Worm (Caenorhabditis elegans) whole organism, L2 larva: ENCODE measurements around the gene str-135.
A peak's percentile ranks its signal among the peaks of the same experiment; 100 is the strongest.

Experiments used
- F13H6.1 ChIP-seq: sonication (generic microtip); optimal IDR thresholded peaks from 2 replicates; lab custom pipeline; 2016; ENCODE audit warnings: missing genetic modification characterization, missing compliant biosample characterization
- R02D3.7 ChIP-seq: fragments of 150-350 bp; optimal IDR thresholded peaks from 2 replicates; lab custom pipeline; 2014; ENCODE audit warnings: missing biosample characterization, missing genetic modification characterization
- Y55F3AM.14 ChIP-seq: fragments of 200-800 bp; sonication (Bioruptor generic); optimal IDR thresholded peaks from 2 replicates; lab custom pipeline; 2018; ENCODE audit warnings: mild to moderate bottlenecking, missing genetic modification characterization, missing compliant biosample characterization
- alr-1 ChIP-seq: fragments of 150-350 bp; optimal IDR thresholded peaks from 2 replicates; lab custom pipeline; 2014; ENCODE audit warnings: missing biosample characterization, missing genetic modification characterization
- blmp-1 ChIP-seq: sonication (generic microtip); optimal IDR thresholded peaks from 2 replicates; lab custom pipeline; 2017; ENCODE audit warnings: missing genetic modification characterization, mild to moderate bottlenecking, missing compliant biosample characterization, antibody characterized with exemption, moderate library complexity; ENCODE audit not compliant: insufficient read depth
- ceh-16 ChIP-seq: fragments of 150-350 bp; optimal IDR thresholded peaks from 2 replicates; lab custom pipeline; 2014; ENCODE audit warnings: missing biosample characterization, missing genetic modification characterization
- crh-2 ChIP-seq: sonication (generic microtip); optimal IDR thresholded peaks from 2 replicates; lab custom pipeline; 2017; ENCODE audit warnings: missing biosample characterization, missing genetic modification characterization
- dmd-4 ChIP-seq: sonication (generic microtip); optimal IDR thresholded peaks from 2 replicates; lab custom pipeline; 2017; ENCODE audit warnings: missing biosample characterization, missing genetic modification characterization
- egl-27 ChIP-seq: sonication (generic microtip); optimal IDR thresholded peaks from 3 replicates; lab custom pipeline; 2017; ENCODE audit warnings: missing biosample characterization, missing genetic modification reagents, missing genetic modification characterization
- elt-1 ChIP-seq: fragments of 150-350 bp; optimal IDR thresholded peaks from 2 replicates; lab custom pipeline; 2014; ENCODE audit warnings: missing biosample characterization, missing genetic modification characterization
- elt-3 ChIP-seq: sonication (generic microtip); optimal IDR thresholded peaks from 2 replicates; lab custom pipeline; 2017; ENCODE audit warnings: missing biosample characterization, missing genetic modification characterization
- fos-1 ChIP-seq: fragments of 150-350 bp; optimal IDR thresholded peaks from 2 replicates; lab custom pipeline; 2014; ENCODE audit warnings: missing biosample characterization, missing genetic modification characterization
- gmeb-1 ChIP-seq: fragments of 150-350 bp; optimal IDR thresholded peaks from 2 replicates; lab custom pipeline; 2014; ENCODE audit warnings: missing biosample characterization, missing genetic modification characterization
- lin-11 ChIP-seq: fragments of 150-350 bp; sonication (generic microtip); optimal IDR thresholded peaks from 2 replicates; lab custom pipeline; 2014; ENCODE audit warnings: missing biosample characterization, missing genetic modification characterization, inconsistent platforms, mixed read lengths
- lin-13 ChIP-seq: fragments of 150-350 bp; optimal IDR thresholded peaks from 2 replicates; lab custom pipeline; 2014; ENCODE audit warnings: missing biosample characterization, missing genetic modification reagents, missing genetic modification characterization
- lin-39 ChIP-seq: fragments of 150-350 bp; optimal IDR thresholded peaks from 2 replicates; lab custom pipeline; 2014; ENCODE audit warnings: missing biosample characterization, missing genetic modification reagents, missing genetic modification characterization
- lsy-2 ChIP-seq, 2 experiments: fragments of 150-350 bp in 1 of 2; sonication (generic microtip) in 1 of 2; optimal IDR thresholded peaks; 2 replicates each; lab custom pipeline; 2014 to 2017; ENCODE audit warnings: missing biosample characterization in 2 of 2, missing genetic modification characterization in 2 of 2
- mab-5 ChIP-seq: fragments of 150-350 bp; optimal IDR thresholded peaks from 2 replicates; lab custom pipeline; 2014; ENCODE audit warnings: missing biosample characterization, missing genetic modification characterization
- mbf-1 ChIP-seq: sonication (generic microtip); optimal IDR thresholded peaks from 2 replicates; lab custom pipeline; 2017; ENCODE audit warnings: missing biosample characterization, missing genetic modification characterization
- nhr-10 ChIP-seq: sonication (generic microtip); optimal IDR thresholded peaks from 2 replicates; lab custom pipeline; 2017; ENCODE audit warnings: missing biosample characterization, missing genetic modification characterization
- nhr-11 ChIP-seq: fragments of 150-350 bp; optimal IDR thresholded peaks from 2 replicates; lab custom pipeline; 2014; ENCODE audit warnings: missing biosample characterization, missing genetic modification characterization
- nhr-12 ChIP-seq: fragments of 150-350 bp; optimal IDR thresholded peaks from 2 replicates; lab custom pipeline; 2014; ENCODE audit warnings: missing biosample characterization, missing genetic modification characterization
- nhr-21 ChIP-seq: fragments of 150-350 bp; optimal IDR thresholded peaks from 2 replicates; lab custom pipeline; 2014; ENCODE audit warnings: missing biosample characterization, missing genetic modification characterization
- nhr-23 ChIP-seq: fragments of 150-350 bp; optimal IDR thresholded peaks from 2 replicates; lab custom pipeline; 2014; ENCODE audit warnings: missing biosample characterization, missing genetic modification reagents, missing genetic modification characterization
- nhr-25 ChIP-seq: fragments of 150-350 bp; sonication (generic microtip); optimal IDR thresholded peaks from 3 replicates; lab custom pipeline; 2014; ENCODE audit warnings: missing biosample characterization, missing genetic modification characterization
- nhr-6 ChIP-seq: fragments of 150-350 bp; optimal IDR thresholded peaks from 2 replicates; lab custom pipeline; 2014; ENCODE audit warnings: missing biosample characterization, missing genetic modification characterization
- nhr-77 ChIP-seq: fragments of 150-350 bp; optimal IDR thresholded peaks from 2 replicates; lab custom pipeline; 2014; ENCODE audit warnings: missing biosample characterization, missing genetic modification characterization
- peb-1 ChIP-seq: fragments of 150-350 bp; optimal IDR thresholded peaks from 2 replicates; lab custom pipeline; 2014; ENCODE audit warnings: missing biosample characterization, missing genetic modification characterization
- skn-1 ChIP-seq: sonication (generic microtip); optimal IDR thresholded peaks from 2 replicates; lab custom pipeline; 2017; ENCODE audit warnings: missing biosample characterization, missing genetic modification characterization
- sma-3 ChIP-seq: sonication (generic microtip); optimal IDR thresholded peaks from 2 replicates; lab custom pipeline; 2016; ENCODE audit warnings: missing genetic modification reagents, missing genetic modification characterization, missing compliant biosample characterization
- sma-9 ChIP-seq, 2 experiments: fragments of 150-350 bp in 1 of 2; sonication (generic microtip) in 1 of 2; optimal IDR thresholded peaks; 2 replicates each; lab custom pipeline; 2014 to 2016; ENCODE audit warnings: missing genetic modification characterization in 2 of 2, mild to moderate bottlenecking in 1 of 2, missing biosample characterization in 1 of 2, missing compliant biosample characterization in 1 of 2, missing genetic modification reagents in 1 of 2, moderate library complexity in 1 of 2
- snpc-4 ChIP-seq: fragments of 150-350 bp; optimal IDR thresholded peaks from 2 replicates; lab custom pipeline; 2014; ENCODE audit warnings: missing biosample characterization, missing genetic modification characterization
- unc-39 ChIP-seq: fragments of 150-350 bp; optimal IDR thresholded peaks from 2 replicates; lab custom pipeline; 2014; ENCODE audit warnings: missing biosample characterization, missing genetic modification characterization
- unc-62 ChIP-seq: fragments of 150-350 bp; optimal IDR thresholded peaks from 2 replicates; lab custom pipeline; 2014; ENCODE audit warnings: missing biosample characterization, missing genetic modification reagents, missing genetic modification characterization
- zag-1 ChIP-seq: fragments of 150-350 bp; optimal IDR thresholded peaks from 2 replicates; lab custom pipeline; 2014; ENCODE audit warnings: missing biosample characterization, missing genetic modification characterization
- ztf-11 ChIP-seq: sonication (generic microtip); optimal IDR thresholded peaks from 2 replicates; lab custom pipeline; 2017; ENCODE audit warnings: missing biosample characterization, missing genetic modification characterization
- ztf-4 ChIP-seq: fragments of 150-350 bp; optimal IDR thresholded peaks from 2 replicates; lab custom pipeline; 2014; ENCODE audit warnings: missing biosample characterization, missing genetic modification characterization

Gene str-135

DNA sequence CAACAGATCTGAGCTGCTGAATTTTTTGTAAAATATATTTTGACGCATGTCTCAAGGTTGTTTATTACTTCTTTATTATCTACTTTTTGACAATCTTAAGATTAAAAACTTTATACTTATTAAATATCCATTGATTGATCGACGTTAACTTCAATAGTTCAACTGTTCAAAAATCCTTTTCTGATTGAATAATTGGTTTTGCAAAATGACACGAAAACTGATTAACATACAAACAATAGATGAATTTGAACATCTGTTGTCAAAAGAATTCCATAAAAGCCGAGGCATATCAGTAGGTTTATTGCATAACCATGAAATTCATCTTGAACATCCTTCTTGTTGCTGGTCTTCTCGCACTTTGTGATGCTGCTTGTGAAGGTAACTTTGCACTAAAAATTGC, 30.5 kb upstream of the str-135 start, which contains the start of gene W02D7.12:
W02D7.12 (plus strand) TSS at position 301 of the 400 bp plus-strand sequence.
- TF ChIP-seq F13H6.1, result no peak
- no peak for TF ChIP-seq nhr-25
- no peak for TF ChIP-seq ztf-4 (tag; lab: Kevin White, UChicago)
- TF ChIP-seq zag-1 (tag; lab: Kevin White, UChicago), result no peak
- no peak for TF ChIP-seq dmd-4
- no peak for TF ChIP-seq blmp-1
- no peak for TF ChIP-seq lsy-2 (tag; optimal IDR thresholded peaks at IDR 0.05; lab: Kevin White, UChicago)
- TF ChIP-seq lin-11, result no peak
- TF ChIP-seq nhr-77 (tag; lab: Kevin White, UChicago), result no peak
- TF ChIP-seq lin-13 (GFP tag; lab: Kevin White, UChicago), result no peak
- no peak for TF ChIP-seq nhr-11
- no peak for TF ChIP-seq gmeb-1 (tag; lab: Kevin White, UChicago)
- TF ChIP-seq nhr-6 (tag; lab: Kevin White, UChicago), result no peak
- no peak for TF ChIP-seq ztf-11

DNA sequence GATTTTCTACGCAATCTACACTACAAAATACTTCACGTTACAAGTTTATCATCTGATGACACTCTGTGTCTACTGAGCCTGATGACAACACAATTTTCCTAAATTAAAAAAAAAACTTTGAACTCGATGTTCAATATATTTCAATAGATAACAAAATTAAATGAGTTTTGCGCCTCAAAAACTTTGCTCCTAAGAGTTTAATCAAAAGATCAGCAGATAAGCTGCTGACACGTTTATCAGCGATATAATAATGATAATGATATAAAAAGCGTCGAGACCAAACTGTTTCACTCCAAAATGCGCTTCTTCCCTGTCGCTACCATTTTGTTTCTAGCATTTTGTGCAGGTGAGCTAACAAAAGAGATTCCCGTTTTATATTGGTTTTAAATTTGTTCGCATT, 27.0 kb upstream of the str-135 start, which contains the start of gene clec-218:
clec-218 (plus strand) TSS at position 262 of the 400 bp plus-strand sequence.
- TF ChIP-seq snpc-4 (no peak), fos-1 (tag; lab: Kevin White, UChicago) (peak; percentile 19), sma-9 (GFP tag; optimal IDR thresholded peaks at IDR 0.05; lab: Kevin White, UChicago) (peak; percentile 68), sma-9 (tag; optimal IDR thresholded peaks at IDR 0.05; lab: Kevin White, UChicago) (no peak)

DNA sequence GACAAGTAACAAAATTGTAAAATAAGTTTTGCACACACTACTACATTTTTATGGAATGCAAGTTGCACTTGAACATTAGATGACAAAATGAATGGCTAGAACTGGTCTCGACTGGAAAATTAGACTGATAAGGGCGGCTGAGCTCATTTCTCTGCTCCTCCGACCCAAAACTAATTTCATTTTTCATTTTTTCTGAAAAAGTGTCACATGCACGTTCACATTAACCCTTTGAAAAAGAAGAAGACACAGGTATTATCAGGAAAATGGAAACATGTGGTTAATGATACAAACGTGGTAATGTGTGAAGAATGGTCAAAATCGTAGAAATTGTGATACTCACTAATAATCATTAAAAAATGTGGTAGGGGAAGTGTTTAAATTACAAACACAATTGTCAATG, 26.3 kb upstream of the str-135 start:
- no peak for TF ChIP-seq nhr-6 (tag; lab: Kevin White, UChicago)
- peak; percentile 60 for TF ChIP-seq fos-1 (tag; lab: Kevin White, UChicago)
- no peak for TF ChIP-seq lin-39
- no peak for TF ChIP-seq nhr-12 (tag; lab: Kevin White, UChicago)
- peak; percentile 37 for TF ChIP-seq crh-2 (tag; lab: Kevin White, UChicago)
- TF ChIP-seq unc-62 (GFP tag; lab: Kevin White, UChicago), result no peak
- TF ChIP-seq lin-13 (GFP tag; lab: Kevin White, UChicago), result no peak
- no peak for TF ChIP-seq sma-3 (GFP tag; lab: Kevin White, UChicago)

DNA sequence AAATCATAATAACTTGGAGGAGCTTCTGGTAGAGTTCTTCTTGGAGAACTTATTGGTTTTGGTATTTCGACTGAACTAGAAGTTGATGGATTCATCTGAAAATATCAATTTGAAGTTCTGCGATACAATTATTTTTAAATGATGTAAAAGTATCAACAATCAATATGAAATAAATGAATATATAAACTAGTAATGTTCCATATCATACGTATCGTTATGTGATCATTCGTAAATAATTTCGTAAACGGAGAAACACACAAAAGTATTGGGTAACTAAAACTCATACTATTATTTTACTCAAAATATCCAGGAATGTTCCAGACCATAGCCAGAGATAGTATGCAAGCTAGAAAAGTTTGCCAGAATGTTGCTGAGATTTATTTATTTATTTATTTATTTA, 25.7 kb upstream of the str-135 start, which contains the start of gene W02D7.8:
W02D7.8 (minus strand) TSS at position 101 of the 400 bp plus-strand sequence.
- TF ChIP-seq R02D3.7 (tag; lab: Kevin White, UChicago) (no peak), lin-39 (no peak), ztf-11 (no peak), unc-39 (tag; lab: Kevin White, UChicago) (no peak), nhr-25 (no peak), nhr-10 (tag; lab: Kevin White, UChicago) (no peak), peb-1 (tag; lab: Kevin White, UChicago) (no peak), lin-13 (GFP tag; lab: Kevin White, UChicago) (no peak), elt-1 (no peak), nhr-23 (no peak), skn-1 (tag; lab: Kevin White, UChicago) (no peak), crh-2 (tag; lab: Kevin White, UChicago) (no peak), ceh-16 (tag; lab: Kevin White, UChicago) (no peak), mbf-1 (no peak), gmeb-1 (tag; lab: Kevin White, UChicago) (no peak), mab-5 (tag; lab: Kevin White, UChicago) (no peak), sma-3 (GFP tag; lab: Kevin White, UChicago) (no peak), snpc-4 (no peak), alr-1 (tag; lab: Kevin White, UChicago) (no peak), nhr-21 (no peak)

DNA sequence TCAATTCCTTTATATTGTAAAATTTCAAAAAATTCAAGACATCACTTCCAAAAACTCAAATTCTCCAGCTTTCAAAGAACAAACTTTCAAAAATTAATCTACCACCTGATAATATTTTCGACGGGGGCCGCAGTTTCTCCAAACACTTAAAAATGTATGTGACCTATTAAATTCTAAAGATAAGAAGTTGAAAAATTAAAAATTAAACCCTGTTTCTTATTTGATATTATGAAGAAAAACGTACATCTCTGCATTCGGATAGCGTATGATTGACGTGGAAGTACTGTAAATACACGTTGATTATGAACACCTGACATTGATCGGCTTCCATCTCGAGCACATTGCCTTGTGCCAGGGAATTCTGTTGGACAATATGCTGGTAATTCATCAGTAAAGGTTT, 25.3 kb upstream of the str-135 start:
- TF ChIP-seq ceh-16 (tag; lab: Kevin White, UChicago), result no peak
- TF ChIP-seq elt-3 (tag; lab: Kevin White, UChicago), result no peak
- TF ChIP-seq egl-27 (tag; lab: Kevin White, UChicago), result no peak
- TF ChIP-seq gmeb-1 (tag; lab: Kevin White, UChicago), result peak; percentile 27
- no peak for TF ChIP-seq Y55F3AM.14 (GFP tag; lab: Kevin White, UChicago)
- TF ChIP-seq skn-1 (tag; lab: Kevin White, UChicago), result no peak
- no peak for TF ChIP-seq nhr-25
- TF ChIP-seq crh-2 (tag; lab: Kevin White, UChicago), result peak; percentile 16
